Worm (Caenorhabditis elegans): ENCODE measurements around the gene ctns-1.

DNA sequence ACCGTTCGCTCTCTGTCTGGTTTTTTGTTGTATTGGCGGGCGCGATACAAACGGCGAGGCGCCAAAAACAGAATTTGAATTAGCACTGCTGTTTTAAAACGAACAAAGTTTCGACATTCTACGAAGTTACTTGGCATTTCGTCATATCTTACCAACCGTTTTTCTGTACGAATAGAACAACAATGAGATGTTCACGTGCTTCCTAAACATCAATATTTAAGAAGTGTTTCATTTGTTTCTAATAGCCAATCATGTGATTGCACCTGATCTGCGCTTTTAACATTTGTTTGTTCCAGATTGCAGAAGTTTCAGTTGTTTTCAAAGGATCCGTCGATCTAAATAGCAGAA is 7.7 kb downstream of the ctns-1 start:
- no peak for TF ChIP-seq C38D4.7 (GFP tag; optimal IDR thresholded peaks at IDR 0.05)
- no peak for TF ChIP-seq ama-1 (optimal IDR thresholded peaks at IDR 0.05)

All from whole organism, late embryonic.